Fruit fly (Drosophila melanogaster) whole organism, embryonic: Measurements from ENCODE around the gene Acat1.

Experiments used
- CG11093 ChIP-seq: fragments of 200-800 bp; sonication (Bioruptor generic); IDR thresholded peaks from 3 replicates; pipeline ENCODE4 v1.3.6; 2022; ENCODE audit warnings: missing biosample characterization, missing genetic modification characterization
- CG12071 ChIP-seq: fragments of 200-800 bp; sonication (Bioruptor generic); optimal IDR thresholded peaks from 3 replicates; lab custom pipeline; 2018; ENCODE audit warnings: missing biosample characterization, mild to moderate bottlenecking, missing genetic modification characterization
- CG13624 ChIP-seq: fragments of 200-800 bp; sonication (Bioruptor generic); optimal IDR thresholded peaks from 2 replicates; lab custom pipeline; 2016; ENCODE audit warnings: missing biosample characterization, missing genetic modification characterization
- CG16813 ChIP-seq: fragments of 200-800 bp; sonication (Bioruptor generic); IDR thresholded peaks from 3 replicates; pipeline ENCODE4 v1.3.6; 2022; ENCODE audit warnings: missing biosample characterization, missing genetic modification characterization; ENCODE audit not compliant: partially characterized antibody
- CG16863 ChIP-seq: fragments of 200-800 bp; sonication (Bioruptor generic); optimal IDR thresholded peaks from 3 replicates; lab custom pipeline; 2016; ENCODE audit warnings: missing biosample characterization, missing genetic modification characterization
- CG17568 ChIP-seq: fragments of 200-800 bp; sonication (Bioruptor generic); optimal IDR thresholded peaks from 2 replicates; lab custom pipeline; 2018; ENCODE audit warnings: missing biosample characterization, mild to moderate bottlenecking, missing genetic modification characterization, moderate library complexity
- CG17802 ChIP-seq: fragments of 200-800 bp; sonication (Bioruptor generic); optimal IDR thresholded peaks from 2 replicates; lab custom pipeline; 2018; ENCODE audit warnings: missing biosample characterization, mild to moderate bottlenecking, missing genetic modification characterization, moderate library complexity
- CG18619 ChIP-seq: fragments of 200-800 bp; sonication (Bioruptor generic); optimal IDR thresholded peaks from 3 replicates; lab custom pipeline; 2017; ENCODE audit warnings: missing biosample characterization, mild to moderate bottlenecking, missing genetic modification characterization
- CG2202 ChIP-seq: fragments of 200-800 bp; sonication (Bioruptor generic); optimal IDR thresholded peaks from 2 replicates; lab custom pipeline; 2018; ENCODE audit warnings: missing biosample characterization, mild to moderate bottlenecking, missing genetic modification characterization
- CG3065 ChIP-seq: fragments of 200-800 bp; sonication (Bioruptor generic); optimal IDR thresholded peaks from 2 replicates; lab custom pipeline; 2016; ENCODE audit warnings: missing biosample characterization, missing genetic modification characterization
- CG31224 ChIP-seq: fragments of 200-800 bp; sonication (Bioruptor generic); IDR thresholded peaks from 2 replicates; pipeline ENCODE4 v1.3.6; 2022; ENCODE audit warnings: missing biosample characterization, missing genetic modification characterization
- CG32772 ChIP-seq: fragments of 200-800 bp; sonication (Bioruptor generic); IDR thresholded peaks from 2 replicates; pipeline ENCODE4 v1.3.6; 2022; ENCODE audit warnings: missing biosample characterization, missing genetic modification characterization
- CG3281 ChIP-seq: fragments of 200-800 bp; sonication (Bioruptor generic); optimal IDR thresholded peaks from 3 replicates; lab custom pipeline; 2017; ENCODE audit warnings: missing biosample characterization, mild to moderate bottlenecking, missing genetic modification characterization
- CG33557 ChIP-seq: fragments of 200-800 bp; sonication (Bioruptor generic); optimal IDR thresholded peaks from 2 replicates; lab custom pipeline; 2019; ENCODE audit warnings: missing biosample characterization, mild to moderate bottlenecking, missing genetic modification characterization, moderate library complexity
- CG42726 ChIP-seq: fragments of 200-800 bp; sonication (Bioruptor generic); IDR thresholded peaks from 2 replicates; pipeline ENCODE4 v1.3.6; 2022; ENCODE audit warnings: missing biosample characterization, missing genetic modification characterization; ENCODE audit not compliant: partially characterized antibody
- CG5180 ChIP-seq: fragments of 200-800 bp; sonication (Bioruptor generic); optimal IDR thresholded peaks from 3 replicates; lab custom pipeline; 2017; ENCODE audit warnings: missing biosample characterization, missing genetic modification characterization, mild to moderate bottlenecking, moderate library complexity, missing genetic modification reagents
- CG5953 ChIP-seq: fragments of 200-800 bp; sonication (Bioruptor generic); IDR thresholded peaks from 2 replicates; pipeline ENCODE4 v1.3.6; 2022; ENCODE audit warnings: missing biosample characterization, missing genetic modification characterization
- CG6854 ChIP-seq: fragments of 200-800 bp; sonication (Bioruptor generic); optimal IDR thresholded peaks from 3 replicates; lab custom pipeline; 2017; ENCODE audit warnings: missing biosample characterization, mild to moderate bottlenecking, missing genetic modification characterization
- CG8359 ChIP-seq: fragments of 200-800 bp; sonication (Bioruptor generic); optimal IDR thresholded peaks from 2 replicates; lab custom pipeline; 2017; ENCODE audit warnings: missing biosample characterization, mild to moderate bottlenecking, missing genetic modification characterization, borderline replicate concordance
- CkIIα-i1 ChIP-seq: fragments of 200-800 bp; sonication (Bioruptor generic); IDR thresholded peaks from 2 replicates; pipeline ENCODE4 v1.3.6; 2022; ENCODE audit warnings: missing biosample characterization, missing genetic modification characterization
- CoRest ChIP-seq: fragments of 200-800 bp; sonication (Bioruptor generic); optimal IDR thresholded peaks from 3 replicates; lab custom pipeline; 2018; ENCODE audit warnings: missing biosample characterization, mild to moderate bottlenecking, missing genetic modification characterization, moderate library complexity
- D ChIP-seq, 2 experiments: fragments of 200-800 bp in 1 of 2; fragments of >200 bp in 1 of 2; sonication (Bioruptor generic) in 1 of 2; optimal IDR thresholded peaks; 2 replicates in 1 of 2; 3 replicates in 1 of 2; lab custom pipeline; 2017; ENCODE audit warnings: mild to moderate bottlenecking in 1 of 2, missing biosample characterization in 1 of 2, missing genetic modification characterization in 1 of 2, missing genetic modification reagents in 1 of 2
- Dip2 ChIP-seq: fragments of 200-800 bp; sonication (Bioruptor generic); IDR thresholded peaks from 2 replicates; pipeline ENCODE4 v1.3.6; 2022; ENCODE audit warnings: missing biosample characterization, missing genetic modification characterization
- Dref ChIP-seq: fragments of 200-800 bp; sonication (Bioruptor generic); IDR thresholded peaks from 2 replicates; pipeline ENCODE4 v1.3.6; 2022; ENCODE audit warnings: missing biosample characterization, missing genetic modification characterization
- Fer3 ChIP-seq: fragments of 200-800 bp; sonication (Bioruptor generic); optimal IDR thresholded peaks from 2 replicates; lab custom pipeline; 2018; ENCODE audit warnings: missing biosample characterization, mild to moderate bottlenecking, missing genetic modification characterization, moderate library complexity
- GATAe ChIP-seq: fragments of 200-800 bp; sonication (Bioruptor generic); conservative IDR thresholded peaks from 2 replicates; pipeline ENCODE4 v1.3.6; 2022; ENCODE audit warnings: missing biosample characterization, missing genetic modification characterization
- Gug ChIP-seq: fragments of 200-800 bp; sonication (Bioruptor generic); IDR thresholded peaks from 4 replicates; pipeline ENCODE4 v1.3.6; 2022; ENCODE audit warnings: missing biosample characterization, missing genetic modification characterization
- Lpt ChIP-seq: fragments of >200 bp; optimal IDR thresholded peaks from 2 replicates; lab custom pipeline; 2018; ENCODE audit warnings: missing biosample characterization, missing genetic modification characterization
- MESR4 ChIP-seq: fragments of 200-800 bp; sonication (Bioruptor generic); optimal IDR thresholded peaks from 2 replicates; lab custom pipeline; 2018; ENCODE audit warnings: missing biosample characterization, mild to moderate bottlenecking, missing genetic modification characterization, moderate library complexity
- Mad ChIP-seq: fragments of 200-800 bp; sonication (Bioruptor generic); optimal IDR thresholded peaks from 2 replicates; lab custom pipeline; 2016; ENCODE audit warnings: missing biosample characterization, missing genetic modification characterization
- Nf-YC ChIP-seq: fragments of 200-800 bp; optimal IDR thresholded peaks from 3 replicates; lab custom pipeline; 2019; ENCODE audit warnings: missing biosample characterization, mild to moderate bottlenecking, missing genetic modification characterization, moderate library complexity
- Ravus ChIP-seq: fragments of 200-800 bp; sonication (Bioruptor generic); IDR thresholded peaks from 2 replicates; pipeline ENCODE4 v1.3.6; 2022; ENCODE audit warnings: missing biosample characterization, missing genetic modification characterization
- Sox102F ChIP-seq: fragments of 200-800 bp; sonication (Bioruptor generic); optimal IDR thresholded peaks from 2 replicates; lab custom pipeline; 2018; ENCODE audit warnings: missing biosample characterization, mild to moderate bottlenecking, missing genetic modification characterization, moderate library complexity
- Stat92E ChIP-seq, 3 experiments: fragments of >200 bp in 2 of 3; fragments of 200-800 bp in 1 of 3; sonication (Bioruptor generic) in 1 of 3; optimal IDR thresholded peaks; 2 replicates each; lab custom pipeline; 2017 to 2019; ENCODE audit warnings: missing biosample characterization in 3 of 3, missing genetic modification characterization in 3 of 3, mild to moderate bottlenecking in 1 of 3, moderate library complexity in 1 of 3
- crol ChIP-seq: fragments of 200-800 bp; sonication (Bioruptor generic); IDR thresholded peaks from 2 replicates; pipeline ENCODE4 v1.3.6; 2022; ENCODE audit warnings: missing biosample characterization, missing genetic modification characterization
- da ChIP-seq: fragments of 200-800 bp; sonication (Bioruptor generic); optimal IDR thresholded peaks from 2 replicates; lab custom pipeline; 2016; ENCODE audit warnings: missing biosample characterization, missing genetic modification characterization
- dan ChIP-seq: fragments of 200-800 bp; sonication (Bioruptor generic); IDR thresholded peaks from 2 replicates; pipeline ENCODE4 v1.3.6; 2022; ENCODE audit warnings: missing biosample characterization, missing genetic modification characterization
- ems ChIP-seq: fragments of 200-800 bp; sonication (Bioruptor generic); optimal IDR thresholded peaks from 3 replicates; lab custom pipeline; 2016; ENCODE audit warnings: missing biosample characterization, missing genetic modification characterization
- inv ChIP-seq: fragments of 200-800 bp; sonication (Bioruptor generic); IDR thresholded peaks from 2 replicates; pipeline ENCODE4 v1.3.6; 2022; ENCODE audit warnings: missing biosample characterization, missing genetic modification characterization; ENCODE audit not compliant: partially characterized antibody
- jigr1 ChIP-seq: fragments of 200-800 bp; sonication (Bioruptor generic); IDR thresholded peaks from 3 replicates; pipeline ENCODE4 v1.3.6; 2022; ENCODE audit warnings: missing biosample characterization, missing genetic modification characterization
- nerfin-2 ChIP-seq: fragments of 200-800 bp; sonication (Bioruptor generic); IDR thresholded peaks from 2 replicates; pipeline ENCODE4 v1.3.6; 2022; ENCODE audit warnings: missing biosample characterization, missing genetic modification characterization; ENCODE audit not compliant: partially characterized antibody
- onecut ChIP-seq: fragments of 200-800 bp; sonication (Bioruptor generic); IDR thresholded peaks from 2 replicates; pipeline ENCODE4 v1.3.6; 2022; ENCODE audit warnings: missing biosample characterization, missing genetic modification characterization
- prd ChIP-seq, 3 experiments: fragments of >200 bp in 2 of 3; fragments of 200-800 bp in 1 of 3; sonication (Bioruptor generic) in 1 of 3; optimal IDR thresholded peaks in 2 of 3; IDR thresholded peaks in 1 of 3; 2 replicates in 2 of 3; 3 replicates in 1 of 3; pipeline versions ENCODE4 v1.3.6 to Lab custom; 2017 to 2022; ENCODE audit warnings: missing biosample characterization in 1 of 3, missing genetic modification characterization in 1 of 3
- row ChIP-seq: fragments of 200-800 bp; sonication (Bioruptor generic); IDR thresholded peaks from 3 replicates; pipeline ENCODE4 v1.3.6; 2022; ENCODE audit warnings: missing biosample characterization, missing genetic modification characterization
- schlank ChIP-seq: fragments of 200-800 bp; sonication (Bioruptor generic); optimal IDR thresholded peaks from 2 replicates; lab custom pipeline; 2018; ENCODE audit warnings: missing biosample characterization, mild to moderate bottlenecking, missing genetic modification characterization
- trh ChIP-seq: fragments of 200-800 bp; sonication (Bioruptor generic); optimal IDR thresholded peaks from 2 replicates; lab custom pipeline; 2016; ENCODE audit warnings: missing biosample characterization, missing genetic modification characterization
- twi ChIP-seq: fragments of 200-800 bp; optimal IDR thresholded peaks from 2 replicates; lab custom pipeline; 2019; ENCODE audit warnings: missing biosample characterization, mild to moderate bottlenecking, missing genetic modification characterization, moderate library complexity
- zf30C ChIP-seq: fragments of 200-800 bp; sonication (Bioruptor generic); optimal IDR thresholded peaks from 3 replicates; lab custom pipeline; 2018; ENCODE audit warnings: missing biosample characterization, mild to moderate bottlenecking, missing genetic modification characterization

Gene Acat1

DNA sequence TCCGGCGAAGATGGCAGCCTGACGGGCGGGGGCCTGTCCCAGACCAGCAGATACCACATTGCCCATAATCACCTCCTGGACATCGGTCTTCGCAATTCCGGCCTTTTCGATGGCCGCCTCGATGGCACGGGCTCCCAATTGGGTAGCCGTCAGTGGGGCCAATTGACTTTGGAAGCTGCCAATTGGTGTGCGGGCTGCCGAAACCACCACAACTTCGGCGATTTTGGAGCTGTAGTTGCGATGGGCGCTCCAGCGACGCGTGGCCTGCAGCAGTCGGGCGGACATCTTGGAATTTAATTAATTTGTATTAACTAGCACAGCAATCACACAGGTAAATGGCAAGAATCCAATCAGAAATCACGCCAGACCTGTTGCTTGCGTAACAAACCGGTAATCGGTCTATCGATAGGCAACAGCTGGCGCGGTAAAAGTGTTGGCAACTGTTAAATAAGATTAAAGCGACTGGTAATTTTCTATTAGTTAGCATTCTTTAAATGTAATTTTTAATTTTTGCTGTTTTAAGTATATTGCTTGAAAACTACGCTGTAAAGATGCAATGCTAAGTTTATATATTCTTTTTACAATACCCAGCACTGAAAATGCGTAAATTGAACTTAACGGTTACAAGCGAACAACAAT is at the start of gene Acat1 (continued):
- TF ChIP-seq CG3065 (GFP tag; lab: Kevin White, UChicago), result no peak
- TF ChIP-seq CG17802, result no peak
- TF ChIP-seq CG16813 (GFP tag; lab: Robert Waterston, UW), result no peak
- TF ChIP-seq CG31224, result 0 out of 2 replicates have a peak, but pooled peaks have one; percentile 30
- no peak for TF ChIP-seq CG42726 (GFP tag; lab: Robert Waterston, UW)
- TF ChIP-seq jigr1 (GFP tag; lab: Robert Waterston, UW), result no peak
- no peak for TF ChIP-seq Gug (GFP tag; lab: Robert Waterston, UW)
- no peak for TF ChIP-seq CG17568 (GFP tag; lab: Kevin White, UChicago)
- TF ChIP-seq CG16863 (GFP tag; lab: Kevin White, UChicago), result no peak
- TF ChIP-seq zf30C (GFP tag; lab: Kevin White, UChicago), result no peak
- peak; percentile 35 for TF ChIP-seq CG2202
- peak; percentile 25; the same call in 1 of the 2 replicates for TF ChIP-seq inv (GFP tag; lab: Robert Waterston, UW)
- TF ChIP-seq nerfin-2 (GFP tag; lab: Robert Waterston, UW), result peak; percentile 38; the same call in 1 of the 2 replicates
- TF ChIP-seq CG32772, result 0 out of 2 replicates have a peak, but pooled peaks have one; percentile 5
- TF ChIP-seq CG3281, result no peak
- TF ChIP-seq Mad (GFP tag; lab: Kevin White, UChicago), result no peak
- TF ChIP-seq CG11093, result no peak
- TF ChIP-seq ems, result peak; percentile 43
- peak; percentile 49 for TF ChIP-seq Fer3 (tag; lab: Kevin White, UChicago)
- no peak for TF ChIP-seq CG8359 (GFP tag; lab: Kevin White, UChicago)
- TF ChIP-seq da (GFP tag; lab: Kevin White, UChicago), result no peak
- no peak for TF ChIP-seq Dip2 (GFP tag; lab: Robert Waterston, UW)
- TF ChIP-seq dan (GFP tag; lab: Robert Waterston, UW), result no peak
- TF ChIP-seq CG6854 (GFP tag; lab: Kevin White, UChicago), result no peak
- peak; percentile 68 for TF ChIP-seq Dref (GFP tag; lab: Robert Waterston, UW)
- TF ChIP-seq schlank (tag; lab: Kevin White, UChicago), result no peak
- peak; percentile 42 for TF ChIP-seq Nf-YC
- no peak for TF ChIP-seq trh (GFP tag; lab: Kevin White, UChicago)
- TF ChIP-seq onecut (GFP tag; lab: Robert Waterston, UW), result no peak
- no peak for TF ChIP-seq Lpt (GFP tag; lab: Kevin White, UChicago)
- TF ChIP-seq Ravus (GFP tag; lab: Robert Waterston, UW), result no peak
- peak; percentile 43; the same call in 1 of the 3 replicates for TF ChIP-seq row (GFP tag; lab: Robert Waterston, UW)
- no peak for TF ChIP-seq twi (tag; lab: Kevin White, UChicago)
- TF ChIP-seq CG12071 (GFP tag; lab: Kevin White, UChicago), result no peak
- TF ChIP-seq CkIIα-i1 (GFP tag; lab: Robert Waterston, UW), result no peak
- TF ChIP-seq crol (GFP tag; lab: Robert Waterston, UW), result no peak
- no peak for TF ChIP-seq prd (optimal IDR thresholded peaks at IDR 0.05; lab: Kevin White, UChicago)
- TF ChIP-seq prd (GFP tag; IDR thresholded peaks at IDR 0.05; lab: Robert Waterston, UW), result peak; percentile 72
- no peak for TF ChIP-seq D (optimal IDR thresholded peaks at IDR 0.05; lab: Kevin White, UChicago)
- no peak for TF ChIP-seq D (GFP tag; optimal IDR thresholded peaks at IDR 0.05; lab: Kevin White, UChicago)
- TF ChIP-seq CG33557 (GFP tag; lab: Kevin White, UChicago), result no peak
- peak; percentile 39 for TF ChIP-seq CG13624
- TF ChIP-seq GATAe (GFP tag; lab: Robert Waterston, UW), result no peak
- no peak for TF ChIP-seq CG5180 (GFP tag; lab: Kevin White, UChicago)
- TF ChIP-seq Stat92E (GFP tag; optimal IDR thresholded peaks at IDR 0.05; lab: Kevin White, UChicago), result no peak
- TF ChIP-seq MESR4, result peak; percentile 65
- peak; percentile 15 for TF ChIP-seq CG18619 (GFP tag; lab: Kevin White, UChicago)
- TF ChIP-seq CG5953 (GFP tag; lab: Robert Waterston, UW), result 0 out of 2 replicates have a peak, but pooled peaks have one; percentile 40
- peak; percentile 69 for TF ChIP-seq Sox102F (GFP tag; lab: Kevin White, UChicago)
- TF ChIP-seq CoRest (tag; lab: Kevin White, UChicago), result peak; percentile 37
